Fruit fly (Drosophila melanogaster): ENCODE results near the gene CG10510.

DNA sequence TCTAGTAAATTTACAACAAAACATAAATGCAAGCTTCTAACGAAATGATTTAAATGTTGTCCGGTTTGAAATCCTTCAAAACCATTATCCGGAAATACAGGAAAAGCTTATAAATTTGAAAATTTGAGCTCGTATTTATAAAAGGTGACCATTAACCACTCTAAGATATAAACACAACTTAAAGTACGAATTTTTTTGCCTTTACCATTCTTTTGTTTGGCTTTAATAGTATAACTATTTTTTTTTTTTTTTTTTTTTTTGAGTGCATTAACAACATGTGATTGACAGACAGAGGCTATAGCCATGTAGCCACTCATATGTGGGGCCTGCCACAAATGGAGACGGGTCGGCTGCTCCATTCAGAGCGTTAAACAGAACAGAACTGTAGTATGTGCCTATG is 33.5 kb upstream of the CG10510 start:
- TF ChIP-seq usp (GFP tag; optimal IDR thresholded peaks at IDR 0.05) (no peak), Dif (GFP tag; optimal IDR thresholded peaks at IDR 0.05; ENCODE audit: partially characterized antibody) (no peak), pan (optimal IDR thresholded peaks at IDR 0.05) (no peak), sv (GFP tag; optimal IDR thresholded peaks at IDR 0.05) (no peak), CrebA (GFP tag; optimal IDR thresholded peaks at IDR 0.05; ENCODE audit: borderline replicate concordance) (no peak), dmrt93B (GFP tag; optimal IDR thresholded peaks at IDR 0.05) (no peak), psq (GFP tag; optimal IDR thresholded peaks at IDR 0.05) (no peak), Hnf4 (GFP tag; optimal IDR thresholded peaks at IDR 0.05) (no peak), Jra (GFP tag; optimal IDR thresholded peaks at IDR 0.05) (no peak), CG9705 (GFP tag; optimal IDR thresholded peaks at IDR 0.05) (no peak), sage (GFP tag; optimal IDR thresholded peaks at IDR 0.05) (no peak)

Data from whole organism, wandering third instar larva.